Worm (Caenorhabditis elegans) whole organism, L1 larva: ENCODE measurements around the gene bgnt-1.1.

Source experiments
- C16A3.4 ChIP-seq: fragments of 150-350 bp; optimal IDR thresholded peaks from 2 replicates; lab custom pipeline; 2014; ENCODE audit warnings: missing biosample characterization, missing genetic modification characterization
- aha-1 ChIP-seq: fragments of 150-350 bp; optimal IDR thresholded peaks from 2 replicates; lab custom pipeline; 2014; ENCODE audit warnings: missing biosample characterization, missing genetic modification characterization
- ceh-8 ChIP-seq: fragments of 200-800 bp; sonication (Bioruptor generic); optimal IDR thresholded peaks from 2 replicates; lab custom pipeline; 2018; ENCODE audit warnings: mild to moderate bottlenecking, missing genetic modification characterization, moderate library complexity, missing compliant biosample characterization
- ceh-82 ChIP-seq, 3 experiments: fragments of 150-350 bp in 1 of 3; sonication (generic microtip) in 2 of 3; optimal IDR thresholded peaks; 2 replicates each; lab custom pipeline; 2014 to 2017; ENCODE audit warnings: missing biosample characterization in 3 of 3, missing genetic modification characterization in 3 of 3
- ceh-90 ChIP-seq: sonication (generic microtip); optimal IDR thresholded peaks from 2 replicates; lab custom pipeline; 2016; ENCODE audit warnings: missing genetic modification characterization, missing compliant biosample characterization
- dsc-1 ChIP-seq: sonication (generic microtip); optimal IDR thresholded peaks from 2 replicates; lab custom pipeline; 2016; ENCODE audit warnings: mild to moderate bottlenecking, missing genetic modification characterization, missing compliant biosample characterization
- egl-13 ChIP-seq: sonication (generic microtip); optimal IDR thresholded peaks from 2 replicates; lab custom pipeline; 2016; ENCODE audit warnings: missing genotype, missing genetic modification reagents, missing genetic modification characterization, missing compliant biosample characterization
- egl-27 ChIP-seq, 2 experiments: fragments of 150-350 bp in 1 of 2; sonication (generic microtip); optimal IDR thresholded peaks; 3 replicates each; lab custom pipeline; 2017 to 2018; ENCODE audit warnings: missing biosample characterization in 2 of 2, missing genetic modification characterization in 2 of 2, missing genetic modification reagents in 2 of 2
- ets-5 ChIP-seq: fragments of 200-800 bp; sonication (Bioruptor generic); IDR thresholded peaks from 2 replicates; pipeline ENCODE4 v1.3.6; 2022; ENCODE audit warnings: missing genetic modification characterization, missing compliant biosample characterization
- fkh-10 ChIP-seq: sonication (generic microtip); optimal IDR thresholded peaks from 2 replicates; lab custom pipeline; 2017; ENCODE audit warnings: missing biosample characterization, missing genetic modification reagents, missing genetic modification characterization
- fkh-8 ChIP-seq: sonication (generic microtip); optimal IDR thresholded peaks from 2 replicates; lab custom pipeline; 2016; ENCODE audit warnings: mild to moderate bottlenecking, missing genetic modification characterization, missing compliant biosample characterization
- fos-1 ChIP-seq: fragments of 150-350 bp; optimal IDR thresholded peaks from 2 replicates; lab custom pipeline; 2014; ENCODE audit warnings: missing biosample characterization, missing genetic modification characterization
- irx-1 ChIP-seq: sonication (generic microtip); optimal IDR thresholded peaks from 2 replicates; lab custom pipeline; 2016; ENCODE audit warnings: missing genetic modification characterization, missing compliant biosample characterization
- isw-1 ChIP-seq: fragments of 200-800 bp; sonication (Bioruptor generic); IDR thresholded peaks from 2 replicates; pipeline ENCODE4 v1.3.6; 2022; ENCODE audit warnings: missing genetic modification characterization, missing compliant biosample characterization
- lin-14 ChIP-seq: fragments of 200-800 bp; sonication (Bioruptor generic); optimal IDR thresholded peaks from 2 replicates; lab custom pipeline; 2018; ENCODE audit warnings: mild to moderate bottlenecking, missing genetic modification characterization, moderate library complexity, missing compliant biosample characterization
- lin-15B ChIP-seq: fragments of 150-350 bp; sonication (generic microtip); optimal IDR thresholded peaks from 3 replicates; lab custom pipeline; 2014; ENCODE audit warnings: missing biosample characterization, missing genetic modification characterization
- lin-35 ChIP-seq, 2 experiments: fragments of 150-350 bp; optimal IDR thresholded peaks; 2 replicates each; lab custom pipeline; 2014; ENCODE audit warnings: missing biosample characterization in 2 of 2, missing genetic modification characterization in 2 of 2, missing genetic modification reagents in 2 of 2
- lin-39 ChIP-seq: fragments of 150-350 bp; optimal IDR thresholded peaks from 2 replicates; lab custom pipeline; 2014; ENCODE audit warnings: missing biosample characterization, missing genetic modification reagents, missing genetic modification characterization
- lsy-2 ChIP-seq, 2 experiments: fragments of 150-350 bp; optimal IDR thresholded peaks; 2 replicates each; lab custom pipeline; 2014; ENCODE audit warnings: missing biosample characterization in 2 of 2, missing genetic modification characterization in 2 of 2
- mef-2 ChIP-seq: fragments of 150-350 bp; optimal IDR thresholded peaks from 2 replicates; lab custom pipeline; 2014; ENCODE audit warnings: missing biosample characterization, missing genetic modification characterization
- nhr-11 ChIP-seq: fragments of 150-350 bp; optimal IDR thresholded peaks from 2 replicates; lab custom pipeline; 2014; ENCODE audit warnings: missing biosample characterization, missing genetic modification characterization
- nhr-12 ChIP-seq: sonication (generic microtip); optimal IDR thresholded peaks from 2 replicates; lab custom pipeline; 2017; ENCODE audit warnings: missing biosample characterization, missing genetic modification characterization
- nhr-20 ChIP-seq: sonication (generic microtip); optimal IDR thresholded peaks from 2 replicates; lab custom pipeline; 2016; ENCODE audit warnings: mild to moderate bottlenecking, missing genetic modification characterization, missing compliant biosample characterization
- nhr-28 ChIP-seq: fragments of 150-350 bp; optimal IDR thresholded peaks from 2 replicates; lab custom pipeline; 2014; ENCODE audit warnings: missing biosample characterization, missing genetic modification characterization
- nhr-47 ChIP-seq: sonication (generic microtip); optimal IDR thresholded peaks from 2 replicates; lab custom pipeline; 2016; ENCODE audit warnings: mild to moderate bottlenecking, missing genetic modification characterization, moderate library complexity, missing compliant biosample characterization
- nhr-71 ChIP-seq: sonication (generic microtip); optimal IDR thresholded peaks from 2 replicates; lab custom pipeline; 2016; ENCODE audit warnings: mild to moderate bottlenecking, missing genetic modification characterization, moderate library complexity, missing compliant biosample characterization
- nhr-77 ChIP-seq: fragments of 150-350 bp; optimal IDR thresholded peaks from 2 replicates; lab custom pipeline; 2014; ENCODE audit warnings: missing biosample characterization, missing genetic modification characterization
- nhr-84 ChIP-seq: sonication (generic microtip); optimal IDR thresholded peaks from 2 replicates; lab custom pipeline; 2017; ENCODE audit warnings: missing biosample characterization, missing genetic modification characterization
- nhr-90 ChIP-seq: sonication (generic microtip); optimal IDR thresholded peaks from 2 replicates; lab custom pipeline; 2016; ENCODE audit warnings: mild to moderate bottlenecking, missing genetic modification characterization, missing compliant biosample characterization; ENCODE audit not compliant: poor library complexity
- pax-3 ChIP-seq: fragments of 200-800 bp; sonication (Bioruptor generic); optimal IDR thresholded peaks from 2 replicates; lab custom pipeline; 2018; ENCODE audit warnings: mild to moderate bottlenecking, missing genetic modification characterization, moderate library complexity, missing compliant biosample characterization
- rnt-1 ChIP-seq: sonication (generic microtip); optimal IDR thresholded peaks from 2 replicates; lab custom pipeline; 2016; ENCODE audit warnings: mild to moderate bottlenecking, missing genetic modification characterization, moderate library complexity, missing compliant biosample characterization
- skn-1 ChIP-seq: fragments of 150-350 bp; optimal IDR thresholded peaks from 2 replicates; lab custom pipeline; 2014; ENCODE audit warnings: missing biosample characterization, missing genetic modification characterization
- snpc-4 ChIP-seq: fragments of 150-350 bp; optimal IDR thresholded peaks from 2 replicates; lab custom pipeline; 2014; ENCODE audit warnings: missing biosample characterization, missing genetic modification characterization
- snu-23 ChIP-seq: sonication (generic microtip); optimal IDR thresholded peaks from 2 replicates; lab custom pipeline; 2016; ENCODE audit warnings: missing genetic modification characterization, missing compliant biosample characterization
- sup-37 ChIP-seq: fragments of 200-800 bp; sonication (Bioruptor generic); optimal IDR thresholded peaks from 2 replicates; lab custom pipeline; 2018; ENCODE audit warnings: mild to moderate bottlenecking, missing genetic modification characterization, missing compliant biosample characterization
- swsn-7 ChIP-seq: sonication (generic microtip); optimal IDR thresholded peaks from 2 replicates; lab custom pipeline; 2016; ENCODE audit warnings: missing genetic modification characterization, missing compliant biosample characterization
- tbx-2 ChIP-seq: sonication (generic microtip); optimal IDR thresholded peaks from 2 replicates; lab custom pipeline; 2016; ENCODE audit warnings: missing genetic modification characterization, missing compliant biosample characterization
- tlp-1 ChIP-seq: fragments of 150-350 bp; optimal IDR thresholded peaks from 2 replicates; lab custom pipeline; 2014; ENCODE audit warnings: missing biosample characterization, missing genetic modification characterization
- unc-30 ChIP-seq: sonication (generic microtip); optimal IDR thresholded peaks from 2 replicates; lab custom pipeline; 2017; ENCODE audit warnings: missing biosample characterization, missing genetic modification characterization
- unc-62 ChIP-seq: fragments of 150-350 bp; optimal IDR thresholded peaks from 2 replicates; lab custom pipeline; 2014; ENCODE audit warnings: missing biosample characterization, missing genetic modification reagents, missing genetic modification characterization
- unc-86 ChIP-seq: sonication (generic microtip); optimal IDR thresholded peaks from 2 replicates; lab custom pipeline; 2016; ENCODE audit warnings: missing genetic modification characterization, missing compliant biosample characterization
- xbp-1 ChIP-seq: sonication (generic microtip); optimal IDR thresholded peaks from 2 replicates; lab custom pipeline; 2016; ENCODE audit warnings: missing genetic modification characterization, missing compliant biosample characterization
- zag-1 ChIP-seq: fragments of 150-350 bp; optimal IDR thresholded peaks from 2 replicates; lab custom pipeline; 2014; ENCODE audit warnings: missing biosample characterization, missing genetic modification characterization
- ztf-11 ChIP-seq, 2 experiments: sonication (generic microtip); optimal IDR thresholded peaks; 2 replicates each; lab custom pipeline; 2016 to 2017; ENCODE audit warnings: missing genetic modification characterization in 2 of 2, missing biosample characterization in 1 of 2, missing compliant biosample characterization in 1 of 2
- ztf-4 ChIP-seq: fragments of 150-350 bp; optimal IDR thresholded peaks from 2 replicates; lab custom pipeline; 2014; ENCODE audit warnings: missing biosample characterization, missing genetic modification characterization

The bgnt-1.1 gene

ce11 chrIV:10503750-10504232 lies 31.2 kb downstream of the bgnt-1.1 start (continued):
- TF ChIP-seq irx-1 (peak; percentile 36), unc-62 (GFP tag; lab: Kevin White, UChicago) (no peak)

DNA sequence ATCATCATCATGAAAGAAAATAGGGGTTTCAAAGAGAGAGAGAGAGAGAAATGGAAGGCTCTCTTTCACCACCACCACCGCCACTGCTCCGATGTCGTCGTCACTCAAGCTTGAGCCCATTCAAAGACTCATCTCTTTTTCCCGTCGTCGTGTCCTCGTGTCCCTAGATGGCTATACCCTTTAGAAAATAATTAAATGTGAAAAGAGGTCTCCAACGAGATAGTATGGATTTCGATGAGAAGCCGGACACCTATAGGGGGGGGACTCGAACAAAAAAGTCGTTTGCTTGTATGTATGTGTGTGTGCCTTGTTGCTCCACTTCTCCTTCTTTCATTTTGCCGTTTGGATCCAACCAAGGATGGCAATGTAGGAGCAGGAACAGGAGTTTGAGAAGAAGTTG lies 32.4 kb downstream of the bgnt-1.1 start:
- TF ChIP-seq ztf-11 (tag; optimal IDR thresholded peaks at IDR 0.05; lab: Kevin White, UChicago): peak in 1 of 2 experiments; percentile 26
- TF ChIP-seq unc-86 (tag; lab: Kevin White, UChicago): peak; percentile 42
- TF ChIP-seq swsn-7: peak; percentile 6
- TF ChIP-seq nhr-47 (tag; lab: Kevin White, UChicago): peak; percentile 12
- TF ChIP-seq nhr-71 (tag; lab: Kevin White, UChicago): peak; percentile 10
- TF ChIP-seq ceh-82 (tag; optimal IDR thresholded peaks at IDR 0.05; lab: Kevin White, UChicago): peak in 1 of 3 experiments; percentile 23
- peak in 1 of 2 experiments; percentile 7 for TF ChIP-seq lsy-2 (tag; optimal IDR thresholded peaks at IDR 0.05; lab: Kevin White, UChicago)
- TF ChIP-seq tbx-2 (tag; lab: Kevin White, UChicago): peak; percentile 45
- TF ChIP-seq fkh-10: peak; percentile 26
- no peak for TF ChIP-seq snpc-4
- no peak for TF ChIP-seq egl-27 (tag; optimal IDR thresholded peaks at IDR 0.05; lab: Kevin White, UChicago)
- TF ChIP-seq unc-30: no peak
- peak; percentile 69 for TF ChIP-seq lin-14 (GFP tag; lab: Kevin White, UChicago)
- no peak for TF ChIP-seq fos-1 (tag; lab: Kevin White, UChicago)
- TF ChIP-seq pax-3 (tag; lab: Kevin White, UChicago): peak; percentile 31
- TF ChIP-seq snu-23 (GFP tag; lab: Kevin White, UChicago): peak; percentile 13

DNA sequence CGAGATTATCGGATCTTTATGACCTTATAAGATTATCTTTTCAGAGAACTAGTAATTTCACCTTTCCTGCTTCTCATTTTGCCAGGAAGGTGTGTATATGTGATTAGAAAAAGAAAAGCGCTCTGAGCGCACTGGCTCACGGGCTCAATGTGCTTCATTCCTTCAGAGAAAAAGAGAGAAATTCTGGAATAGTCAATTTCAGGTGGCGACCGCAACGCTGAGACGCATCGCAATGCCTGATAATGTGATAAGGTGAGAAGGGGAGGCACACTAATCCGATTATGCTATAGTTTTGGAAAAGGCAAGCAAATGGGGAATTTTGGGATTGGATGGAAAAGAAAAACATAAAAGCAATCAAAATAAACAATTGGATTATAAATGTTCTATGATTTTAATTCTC lies 33.4 kb downstream of the bgnt-1.1 start:
- TF ChIP-seq nhr-11 (tag; lab: Kevin White, UChicago): no peak
- peak; percentile 42 for TF ChIP-seq nhr-47 (tag; lab: Kevin White, UChicago)
- no peak for TF ChIP-seq ztf-4 (tag; lab: Kevin White, UChicago)
- TF ChIP-seq ceh-8 (GFP tag; lab: Kevin White, UChicago): no peak
- peak; percentile 85 for TF ChIP-seq dsc-1
- TF ChIP-seq skn-1 (tag; lab: Kevin White, UChicago): no peak
- peak; percentile 80 for TF ChIP-seq fkh-8 (tag; lab: Kevin White, UChicago)
- TF ChIP-seq nhr-71 (tag; lab: Kevin White, UChicago): peak; percentile 45
- peak; percentile 24 for TF ChIP-seq pax-3 (tag; lab: Kevin White, UChicago)
- TF ChIP-seq egl-13 (tag; lab: Kevin White, UChicago): peak; percentile 52
- no peak for TF ChIP-seq nhr-12 (tag; lab: Kevin White, UChicago)

ce11 chrIV:10507586-10507985 lies 35.0 kb downstream of the bgnt-1.1 start:
- TF ChIP-seq unc-30 (no peak), lin-15B (tag; lab: Kevin White, UChicago) (no peak), ceh-90 (tag; lab: Kevin White, UChicago) (no peak), nhr-77 (tag; lab: Kevin White, UChicago) (no peak), tbx-2 (tag; lab: Kevin White, UChicago) (peak; percentile 32), lin-35 (GFP tag; optimal IDR thresholded peaks at IDR 0.05; lab: Kevin White, UChicago) (peak in 1 of 2 experiments; percentile 18), lsy-2 (tag; optimal IDR thresholded peaks at IDR 0.05; lab: Kevin White, UChicago) (peak in 1 of 2 experiments; percentile 1), C16A3.4 (tag; lab: Kevin White, UChicago) (no peak), nhr-71 (tag; lab: Kevin White, UChicago) (peak; percentile 73), nhr-28 (tag; lab: Kevin White, UChicago) (no peak), dsc-1 (peak; percentile 26), fkh-8 (tag; lab: Kevin White, UChicago) (peak; percentile 77), nhr-84 (tag; lab: Kevin White, UChicago) (no peak), swsn-7 (peak; percentile 45), sup-37 (GFP tag; lab: Kevin White, UChicago) (no peak), tlp-1 (no peak), isw-1 (GFP tag; lab: Robert Waterston, UW) (no peak), ets-5 (no peak), xbp-1 (tag; lab: Kevin White, UChicago) (peak; percentile 22), zag-1 (tag; lab: Kevin White, UChicago) (no peak), rnt-1 (tag; lab: Kevin White, UChicago) (no peak), nhr-47 (tag; lab: Kevin White, UChicago) (peak; percentile 68), lin-39 (tag; lab: Kevin White, UChicago) (no peak), lin-14 (GFP tag; lab: Kevin White, UChicago) (peak; percentile 88), aha-1 (tag; lab: Kevin White, UChicago) (no peak), ztf-4 (tag; lab: Kevin White, UChicago) (no peak), mef-2 (peak; percentile 58), snu-23 (GFP tag; lab: Kevin White, UChicago) (peak; percentile 29), nhr-90 (tag; lab: Kevin White, UChicago) (no peak), egl-13 (tag; lab: Kevin White, UChicago) (peak; percentile 87), ceh-82 (tag; optimal IDR thresholded peaks at IDR 0.05; lab: Kevin White, UChicago) (peak in 1 of 3 experiments; percentile 8), nhr-20 (tag; lab: Kevin White, UChicago) (no peak), nhr-12 (tag; lab: Kevin White, UChicago) (no peak)
